Fruit fly (Drosophila melanogaster) whole organism, wandering third instar larva: ENCODE measurements around the gene CG1463.

Experiments
- Abd-B ChIP-seq: fragments of >200 bp; optimal IDR thresholded peaks from 2 replicates; lab custom pipeline; 2017; ENCODE audit warnings: missing biosample characterization, missing genetic modification characterization
- CG32264 ChIP-seq: fragments of 200-800 bp; sonication (Bioruptor generic); optimal IDR thresholded peaks from 2 replicates; lab custom pipeline; 2016; ENCODE audit warnings: missing biosample characterization, missing genetic modification characterization
- CG9705 ChIP-seq: fragments of 200-800 bp; sonication (Bioruptor generic); optimal IDR thresholded peaks from 2 replicates; lab custom pipeline; 2018; ENCODE audit warnings: missing biosample characterization, mild to moderate bottlenecking, missing genetic modification characterization
- CrebA ChIP-seq: fragments of 200-800 bp; sonication (Bioruptor generic); optimal IDR thresholded peaks from 2 replicates; lab custom pipeline; 2016; ENCODE audit warnings: missing biosample characterization, mild to moderate bottlenecking, missing genetic modification characterization, borderline replicate concordance
- Dfd ChIP-seq: fragments of >200 bp; optimal IDR thresholded peaks from 2 replicates; lab custom pipeline; 2017; ENCODE audit warnings: missing biosample characterization, missing genetic modification characterization
- Dif ChIP-seq: fragments of 200-275, 200-300 bp; sonication (Bioruptor generic); optimal IDR thresholded peaks from 2 replicates; lab custom pipeline; 2018; ENCODE audit warnings: missing biosample characterization, missing genetic modification characterization; ENCODE audit not compliant: partially characterized antibody
- GATAd ChIP-seq: sonication (Bioruptor generic); optimal IDR thresholded peaks from 2 replicates; lab custom pipeline; 2016; ENCODE audit warnings: missing biosample characterization, missing genetic modification characterization
- HLH106 ChIP-seq: fragments of 200-800 bp; optimal IDR thresholded peaks from 3 replicates; lab custom pipeline; 2019; ENCODE audit warnings: missing biosample characterization, mild to moderate bottlenecking, missing genetic modification characterization, moderate library complexity
- Hnf4 ChIP-seq: fragments of 200-800 bp; sonication (Bioruptor generic); optimal IDR thresholded peaks from 2 replicates; lab custom pipeline; 2016; ENCODE audit warnings: missing biosample characterization, mild to moderate bottlenecking, missing genetic modification characterization
- Hr78 ChIP-seq: fragments of >200 bp; optimal IDR thresholded peaks from 2 replicates; lab custom pipeline; 2017; ENCODE audit warnings: missing biosample characterization, missing genetic modification characterization
- Hr83 ChIP-seq: fragments of 200-300 bp; sonication (Bioruptor generic); optimal IDR thresholded peaks from 2 replicates; lab custom pipeline; 2016; ENCODE audit warnings: missing biosample characterization, mild to moderate bottlenecking, missing genetic modification characterization, moderate library complexity; ENCODE audit not compliant: poor library complexity, severe bottlenecking
- Jra ChIP-seq: sonication (Bioruptor generic); optimal IDR thresholded peaks from 2 replicates; lab custom pipeline; 2016; ENCODE audit warnings: missing biosample characterization, missing genetic modification characterization
- Mio ChIP-seq: sonication (Bioruptor generic); optimal IDR thresholded peaks from 2 replicates; lab custom pipeline; 2016; ENCODE audit warnings: missing biosample characterization, missing genetic modification characterization
- Myc ChIP-seq: fragments of >200 bp; optimal IDR thresholded peaks from 2 replicates; lab custom pipeline; 2017
- N ChIP-seq: fragments of >200 bp; optimal IDR thresholded peaks from 2 replicates; lab custom pipeline; 2018; ENCODE audit warnings: missing biosample characterization, missing external identifiers, missing genetic modification characterization
- OdsH ChIP-seq: fragments of 200-800 bp; sonication (Bioruptor generic); optimal IDR thresholded peaks from 2 replicates; lab custom pipeline; 2016; ENCODE audit warnings: missing biosample characterization, mild to moderate bottlenecking, missing genetic modification characterization
- Rel ChIP-seq, 2 experiments: fragments of 200-800 bp; sonication (Bioruptor generic) in 1 of 2; optimal IDR thresholded peaks; 2 replicates in 1 of 2; 3 replicates in 1 of 2; lab custom pipeline; 2016 to 2019; ENCODE audit warnings: mild to moderate bottlenecking in 2 of 2, missing biosample characterization in 2 of 2, missing genetic modification characterization in 2 of 2, moderate library complexity in 1 of 2
- Sp1 ChIP-seq: fragments of 200-800 bp; sonication (Bioruptor generic); optimal IDR thresholded peaks from 3 replicates; lab custom pipeline; 2019; ENCODE audit warnings: missing biosample characterization, mild to moderate bottlenecking, missing genetic modification characterization, moderate library complexity
- Vsx2 ChIP-seq: fragments of 200-300, 225-300 bp; sonication (Bioruptor generic); optimal IDR thresholded peaks from 2 replicates; lab custom pipeline; 2018; ENCODE audit warnings: missing biosample characterization, missing genetic modification characterization; ENCODE audit not compliant: partially characterized antibody
- br ChIP-seq: fragments of 200-800 bp; sonication (Bioruptor generic); optimal IDR thresholded peaks from 2 replicates; lab custom pipeline; 2016; ENCODE audit warnings: missing biosample characterization, missing genetic modification characterization
- brk ChIP-seq: fragments of 200-800 bp; sonication (Bioruptor generic); optimal IDR thresholded peaks from 2 replicates; lab custom pipeline; 2016; ENCODE audit warnings: missing biosample characterization, mild to moderate bottlenecking, missing genetic modification characterization
- dl ChIP-seq, 2 experiments: fragments of 175-275, 200-275 bp in 1 of 2; fragments of 200-275 bp in 1 of 2; sonication (Bioruptor generic); optimal IDR thresholded peaks; lab custom pipeline; 2018; ENCODE audit warnings: mild to moderate bottlenecking in 2 of 2, missing biosample characterization in 2 of 2, missing genetic modification characterization in 2 of 2, moderate library complexity in 2 of 2; ENCODE audit not compliant: partially characterized antibody in 2 of 2, insufficient read depth in 1 of 2
- dmrt93B ChIP-seq: fragments of 200-800 bp; sonication (Bioruptor generic); optimal IDR thresholded peaks from 2 replicates; lab custom pipeline; 2018; ENCODE audit warnings: missing biosample characterization, mild to moderate bottlenecking, missing genetic modification characterization
- dsf ChIP-seq: sonication (Bioruptor generic); optimal IDR thresholded peaks from 2 replicates; lab custom pipeline; 2016; ENCODE audit warnings: missing biosample characterization, missing genetic modification characterization, borderline replicate concordance
- ey ChIP-seq: fragments of 200-800 bp; sonication (Bioruptor generic); optimal IDR thresholded peaks from 2 replicates; lab custom pipeline; 2016; ENCODE audit warnings: missing biosample characterization, missing genetic modification characterization
- foxo ChIP-seq, 2 experiments: fragments of 200-800 bp; sonication (Bioruptor generic); optimal IDR thresholded peaks; 2 replicates in 1 of 2; 3 replicates in 1 of 2; lab custom pipeline; 2016 to 2017; ENCODE audit warnings: missing biosample characterization in 2 of 2, missing genetic modification characterization in 2 of 2
- fru ChIP-seq: fragments of 200-800 bp; sonication (Bioruptor generic); optimal IDR thresholded peaks from 3 replicates; lab custom pipeline; 2016; ENCODE audit warnings: missing biosample characterization, mild to moderate bottlenecking, missing genetic modification characterization
- h ChIP-seq: fragments of 200-800 bp; sonication (Bioruptor generic); optimal IDR thresholded peaks from 3 replicates; lab custom pipeline; 2016; ENCODE audit warnings: missing biosample characterization, mild to moderate bottlenecking, missing genetic modification characterization
- jim ChIP-seq: fragments of 175-275, 200-325 bp; sonication (Bioruptor generic); optimal IDR thresholded peaks from 2 replicates; lab custom pipeline; 2016; ENCODE audit warnings: missing biosample characterization, mild to moderate bottlenecking, missing genetic modification characterization
- lola ChIP-seq: fragments of >200 bp; optimal IDR thresholded peaks from 2 replicates; lab custom pipeline; 2017; ENCODE audit warnings: missing biosample characterization, missing genetic modification characterization
- pan ChIP-seq: fragments of >200 bp; optimal IDR thresholded peaks from 2 replicates; lab custom pipeline; 2017
- psq ChIP-seq: fragments of 200-800 bp; sonication (Bioruptor generic); optimal IDR thresholded peaks from 3 replicates; lab custom pipeline; 2017; ENCODE audit warnings: missing biosample characterization, mild to moderate bottlenecking, missing genetic modification characterization, moderate library complexity
- rgr ChIP-seq: fragments of 200-800 bp; sonication (Bioruptor generic); optimal IDR thresholded peaks from 3 replicates; lab custom pipeline; 2016; ENCODE audit warnings: missing biosample characterization, mild to moderate bottlenecking, missing genetic modification characterization
- sage ChIP-seq: fragments of 200-800 bp; sonication (Bioruptor generic); optimal IDR thresholded peaks from 2 replicates; lab custom pipeline; 2016; ENCODE audit warnings: missing biosample characterization, mild to moderate bottlenecking, missing genetic modification characterization
- sv ChIP-seq: fragments of 200-800 bp; sonication (Bioruptor generic); optimal IDR thresholded peaks from 3 replicates; lab custom pipeline; 2016; ENCODE audit warnings: missing biosample characterization, missing genetic modification characterization
- tai ChIP-seq: sonication (Bioruptor generic); optimal IDR thresholded peaks from 2 replicates; lab custom pipeline; 2016; ENCODE audit warnings: missing biosample characterization, missing genetic modification characterization
- usp ChIP-seq: fragments of >200 bp; optimal IDR thresholded peaks from 2 replicates; lab custom pipeline; 2017; ENCODE audit warnings: missing biosample characterization, missing genetic modification characterization
- woc ChIP-seq: sonication (Bioruptor generic); optimal IDR thresholded peaks from 2 replicates; lab custom pipeline; 2016; ENCODE audit warnings: missing biosample characterization, mild to moderate bottlenecking, missing genetic modification characterization

CG1463 gene

dm6 chrX:12580040-12580497 is 31.4 kb downstream of the CG1463 start (continued):
- no peak for TF ChIP-seq CG9705 (GFP tag; lab: Kevin White, UChicago)
- TF ChIP-seq Rel (GFP tag; optimal IDR thresholded peaks at IDR 0.05; lab: Kevin White, UChicago): no peak
- TF ChIP-seq Rel (tag; optimal IDR thresholded peaks at IDR 0.05; lab: Kevin White, UChicago): peak; percentile 78
- no peak for TF ChIP-seq dsf (GFP tag; lab: Kevin White, UChicago)
- TF ChIP-seq ey: no peak
- TF ChIP-seq, all 38 proteins: peak for 5

- peak; percentile 96 for TF ChIP-seq woc (GFP tag; lab: Kevin White, UChicago)
- TF ChIP-seq Abd-B (GFP tag; lab: Kevin White, UChicago): no peak
- peak; percentile 82 for TF ChIP-seq dsf (GFP tag; lab: Kevin White, UChicago)
- peak; percentile 85 for TF ChIP-seq Rel (GFP tag; optimal IDR thresholded peaks at IDR 0.05; lab: Kevin White, UChicago)
- TF ChIP-seq Rel (tag; optimal IDR thresholded peaks at IDR 0.05; lab: Kevin White, UChicago): peak; percentile 84
- TF ChIP-seq Hnf4 (GFP tag; lab: Kevin White, UChicago): peak; percentile 94
- TF ChIP-seq Mio: peak; percentile 78
- TF ChIP-seq Dif: no peak
- TF ChIP-seq ey: peak; percentile 97
- TF ChIP-seq sage (GFP tag; lab: Kevin White, UChicago): peak; percentile 91
- TF ChIP-seq Sp1 (GFP tag; lab: Kevin White, UChicago): peak; percentile 98
- TF ChIP-seq Dfd (GFP tag; lab: Kevin White, UChicago): peak; percentile 78
- TF ChIP-seq Vsx2 (GFP tag; lab: Kevin White, UChicago): no peak
- TF ChIP-seq psq (GFP tag; lab: Kevin White, UChicago): peak; percentile 73
- no peak for TF ChIP-seq dl (GFP tag; optimal IDR thresholded peaks at IDR 0.05; lab: Kevin White, UChicago; ENCODE audit: insufficient read depth in 1 of 2, partially characterized antibody in 2 of 2)
- no peak for TF ChIP-seq Hr83 (GFP tag; lab: Kevin White, UChicago)
- no peak for TF ChIP-seq lola (GFP tag; lab: Kevin White, UChicago)
- no peak for TF ChIP-seq pan
- peak; percentile 97 for TF ChIP-seq CG9705 (GFP tag; lab: Kevin White, UChicago)
- TF ChIP-seq rgr (GFP tag; lab: Kevin White, UChicago): peak; percentile 96
- no peak for TF ChIP-seq Myc (lab: Kevin White, UChicago)
- TF ChIP-seq OdsH (GFP tag; lab: Kevin White, UChicago): peak; percentile 95
- peak; percentile 96 for TF ChIP-seq dmrt93B (GFP tag; lab: Kevin White, UChicago)
- TF ChIP-seq Hr78 (GFP tag; lab: Kevin White, UChicago): no peak
- TF ChIP-seq CG32264 (GFP tag; lab: Kevin White, UChicago): peak; percentile 92
- TF ChIP-seq jim: peak; percentile 57
- TF ChIP-seq CrebA (GFP tag; lab: Kevin White, UChicago): peak; percentile 77
- TF ChIP-seq GATAd (GFP tag; lab: Kevin White, UChicago): peak; percentile 80
- peak; percentile 83 for TF ChIP-seq Jra (GFP tag; lab: Kevin White, UChicago)
- peak; percentile 87 for TF ChIP-seq tai
- peak; percentile 99 for TF ChIP-seq HLH106 (tag; lab: Kevin White, UChicago)
- peak; percentile 97 for TF ChIP-seq sv (GFP tag; lab: Kevin White, UChicago)
- peak; percentile 97 for TF ChIP-seq br (GFP tag; lab: Kevin White, UChicago)
- TF ChIP-seq usp: no peak
- TF ChIP-seq h (GFP tag; lab: Kevin White, UChicago): peak; percentile 98
- TF ChIP-seq brk (GFP tag; lab: Kevin White, UChicago): peak; percentile 81
- TF ChIP-seq foxo (GFP tag; optimal IDR thresholded peaks at IDR 0.05; lab: Kevin White, UChicago): peak; percentile 80 to 98
- no peak for TF ChIP-seq N (GFP tag; lab: Kevin White, UChicago)
- peak; percentile 98 for TF ChIP-seq fru (GFP tag; lab: Kevin White, UChicago)
Measured at dm6 chrX:12579506-12579999, 31.9 kb downstream of the CG1463 start.
